Fruit fly (Drosophila melanogaster): ENCODE data around the gene CG15432.

CG15432 gene

dm6 chr2L:4417982-4418381 is 24.1 kb upstream of the CG15432 start (continued):
- no peak for TF ChIP-seq lilli (GFP tag; optimal IDR thresholded peaks at IDR 0.05)
- no peak for TF ChIP-seq Ada2b (GFP tag; IDR thresholded peaks at IDR 0.05)
- TF ChIP-seq Scr (GFP tag; IDR thresholded peaks at IDR 0.05; ENCODE audit: partially characterized antibody): no peak
- TF ChIP-seq TFAM (GFP tag; optimal IDR thresholded peaks at IDR 0.05): no peak
- TF ChIP-seq CG3281 (GFP tag; optimal IDR thresholded peaks at IDR 0.05): no peak
- no peak for TF ChIP-seq fd96Cb (tag; optimal IDR thresholded peaks at IDR 0.05)
- TF ChIP-seq tio (GFP tag; optimal IDR thresholded peaks at IDR 0.05): no peak
- TF ChIP-seq gsb-n (tag; optimal IDR thresholded peaks at IDR 0.05): no peak
- no peak for TF ChIP-seq ftz-f1 (GFP tag; optimal IDR thresholded peaks at IDR 0.05)
- TF ChIP-seq nmo (GFP tag; optimal IDR thresholded peaks at IDR 0.05): no peak
- no peak for TF ChIP-seq dan (GFP tag; IDR thresholded peaks at IDR 0.05)
- TF ChIP-seq CG32772 (GFP tag; IDR thresholded peaks at IDR 0.05): no peak; the same call in 1 of the 2 replicates
- 0 out of 2 replicates have a peak, but pooled peaks have one; percentile 12 for TF ChIP-seq CG10321 (GFP tag; IDR thresholded peaks at IDR 0.05)
- TF ChIP-seq NC2α (GFP tag; optimal IDR thresholded peaks at IDR 0.05): no peak
- no peak for TF ChIP-seq rib (GFP tag; IDR thresholded peaks at IDR 0.05)
- no peak for TF ChIP-seq fu2 (GFP tag; optimal IDR thresholded peaks at IDR 0.05)
- no peak for TF ChIP-seq bab2 (GFP tag; optimal IDR thresholded peaks at IDR 0.05)
- no peak for TF ChIP-seq Eip74EF (GFP tag; optimal IDR thresholded peaks at IDR 0.05)
- no peak for TF ChIP-seq CG7372 (GFP tag; IDR thresholded peaks at IDR 0.05)
- peak; percentile 44; the same call in 1 of the 2 replicates for TF ChIP-seq CG11247 (GFP tag; IDR thresholded peaks at IDR 0.05)
- no peak for TF ChIP-seq CG1529 (GFP tag; optimal IDR thresholded peaks at IDR 0.05)
- TF ChIP-seq CG2712 (tag; optimal IDR thresholded peaks at IDR 0.05): no peak
- TF ChIP-seq CG10209 (GFP tag; optimal IDR thresholded peaks at IDR 0.05): no peak
- TF ChIP-seq lab (GFP tag; optimal IDR thresholded peaks at IDR 0.05): peak; percentile 18
- TF ChIP-seq Dll (GFP tag; IDR thresholded peaks at IDR 0.05; ENCODE audit: partially characterized antibody): no peak
- no peak for TF ChIP-seq CG10462 (GFP tag; optimal IDR thresholded peaks at IDR 0.05)
- TF ChIP-seq CG12219 (GFP tag; optimal IDR thresholded peaks at IDR 0.05): no peak
- TF ChIP-seq Usf (GFP tag; optimal IDR thresholded peaks at IDR 0.05): no peak
- no peak for TF ChIP-seq cato (GFP tag; optimal IDR thresholded peaks at IDR 0.05; ENCODE audit: borderline replicate concordance)
- TF ChIP-seq row (GFP tag; IDR thresholded peaks at IDR 0.05): no peak
- TF ChIP-seq CG9797 (GFP tag; optimal IDR thresholded peaks at IDR 0.05): no peak
- TF ChIP-seq sug (tag; optimal IDR thresholded peaks at IDR 0.05): no peak
- no peak for TF ChIP-seq Dek (tag; optimal IDR thresholded peaks at IDR 0.05)
- no peak for TF ChIP-seq Hey (tag; optimal IDR thresholded peaks at IDR 0.05)
- TF ChIP-seq CG8924 (tag; optimal IDR thresholded peaks at IDR 0.05): no peak
- TF ChIP-seq CG8388 (GFP tag; optimal IDR thresholded peaks at IDR 0.05): no peak
- TF ChIP-seq CG17328 (GFP tag; IDR thresholded peaks at IDR 0.05): 0 out of 2 replicates have a peak, but pooled peaks have one; percentile 12
- no peak for TF ChIP-seq CG16779 (GFP tag; IDR thresholded peaks at IDR 0.05)
- no peak for TF ChIP-seq Meics (GFP tag; optimal IDR thresholded peaks at IDR 0.05)
- no peak for TF ChIP-seq mam (GFP tag; optimal IDR thresholded peaks at IDR 0.05)
- no peak for TF ChIP-seq usp (GFP tag; optimal IDR thresholded peaks at IDR 0.05)
- TF ChIP-seq Hmx (GFP tag; optimal IDR thresholded peaks at IDR 0.05): no peak
- TF ChIP-seq chn (GFP tag; optimal IDR thresholded peaks at IDR 0.05): no peak
- TF ChIP-seq run (tag; optimal IDR thresholded peaks at IDR 0.05): no peak
- TF ChIP-seq cwo (GFP tag; optimal IDR thresholded peaks at IDR 0.05): no peak
- peak in 1 of 2 experiments; percentile 4 for TF ChIP-seq dpn (GFP tag; optimal IDR thresholded peaks at IDR 0.05)
- TF ChIP-seq inv (GFP tag; IDR thresholded peaks at IDR 0.05; ENCODE audit: partially characterized antibody): no peak
- peak; percentile 42; the same call in 1 of the 2 replicates for TF ChIP-seq CG14441 (GFP tag; IDR thresholded peaks at IDR 0.05)
- no peak for TF ChIP-seq CG7357 (GFP tag; IDR thresholded peaks at IDR 0.05)
- no peak for TF ChIP-seq repo (GFP tag; optimal IDR thresholded peaks at IDR 0.05)
- no peak for TF ChIP-seq pfk (GFP tag; optimal IDR thresholded peaks at IDR 0.05)
- no peak for TF ChIP-seq CG8765 (GFP tag; IDR thresholded peaks at IDR 0.05)
